Worm (Caenorhabditis elegans) whole organism, L1 larva: ENCODE measurements around the gene C33D3.5.

ENCODE experiments used
- C04F5.9 ChIP-seq: sonication (generic microtip); optimal IDR thresholded peaks from 2 replicates; lab custom pipeline; 2016; ENCODE audit warnings: missing genetic modification characterization, missing compliant biosample characterization
- C34B4.2 ChIP-seq: sonication (generic microtip); optimal IDR thresholded peaks from 2 replicates; lab custom pipeline; 2017; ENCODE audit warnings: mild to moderate bottlenecking, missing genetic modification characterization, missing compliant biosample characterization
- Y116A8C.19 ChIP-seq: sonication (generic microtip); optimal IDR thresholded peaks from 2 replicates; lab custom pipeline; 2016; ENCODE audit warnings: missing compliant biosample characterization, missing genetic modification characterization, borderline replicate concordance
- aly-2 ChIP-seq: fragments of 150-350 bp; optimal IDR thresholded peaks from 2 replicates; lab custom pipeline; 2014; ENCODE audit warnings: missing biosample characterization, missing genetic modification characterization
- dpl-1 ChIP-seq, 3 experiments: fragments of 150-350 bp in 2 of 3; sonication (generic microtip) in 1 of 3; optimal IDR thresholded peaks; 2 replicates each; lab custom pipeline; 2014 to 2017; ENCODE audit warnings: missing biosample characterization in 3 of 3, missing genetic modification characterization in 3 of 3, missing genetic modification reagents in 3 of 3
- dsc-1 ChIP-seq: sonication (generic microtip); optimal IDR thresholded peaks from 2 replicates; lab custom pipeline; 2016; ENCODE audit warnings: mild to moderate bottlenecking, missing genetic modification characterization, missing compliant biosample characterization
- efl-1 ChIP-seq, 4 experiments: fragments of 150-350 bp; optimal IDR thresholded peaks in 3 of 4; peaks in 1 of 4; 1 replicate in 1 of 4; 2 replicates in 3 of 4; lab custom pipeline; 2014; ENCODE audit warnings: missing biosample characterization in 2 of 4, missing genetic modification characterization in 2 of 4, missing genetic modification reagents in 2 of 4
- efl-3 ChIP-seq: fragments of 200-800 bp; sonication (Bioruptor generic); optimal IDR thresholded peaks from 2 replicates; lab custom pipeline; 2018; ENCODE audit warnings: mild to moderate bottlenecking, missing genetic modification characterization, missing compliant biosample characterization
- egl-13 ChIP-seq: sonication (generic microtip); optimal IDR thresholded peaks from 2 replicates; lab custom pipeline; 2016; ENCODE audit warnings: missing genotype, missing genetic modification reagents, missing genetic modification characterization, missing compliant biosample characterization
- egl-27 ChIP-seq, 2 experiments: fragments of 150-350 bp in 1 of 2; sonication (generic microtip); optimal IDR thresholded peaks; 3 replicates each; lab custom pipeline; 2017 to 2018; ENCODE audit warnings: missing biosample characterization in 2 of 2, missing genetic modification characterization in 2 of 2, missing genetic modification reagents in 2 of 2
- elt-2 ChIP-seq: sonication (generic microtip); optimal IDR thresholded peaks from 2 replicates; lab custom pipeline; 2016; ENCODE audit warnings: missing genetic modification characterization, mild to moderate bottlenecking, inconsistent platforms, missing compliant biosample characterization, missing genetic modification reagents
- fkh-10 ChIP-seq: sonication (generic microtip); optimal IDR thresholded peaks from 2 replicates; lab custom pipeline; 2017; ENCODE audit warnings: missing biosample characterization, missing genetic modification reagents, missing genetic modification characterization
- fkh-4 ChIP-seq: sonication (generic microtip); optimal IDR thresholded peaks from 2 replicates; lab custom pipeline; 2016; ENCODE audit warnings: missing compliant biosample characterization, missing genetic modification characterization, borderline replicate concordance
- fkh-8 ChIP-seq: sonication (generic microtip); optimal IDR thresholded peaks from 2 replicates; lab custom pipeline; 2016; ENCODE audit warnings: mild to moderate bottlenecking, missing genetic modification characterization, missing compliant biosample characterization
- fos-1 ChIP-seq: fragments of 150-350 bp; optimal IDR thresholded peaks from 2 replicates; lab custom pipeline; 2014; ENCODE audit warnings: missing biosample characterization, missing genetic modification characterization
- hpl-2 ChIP-seq: fragments of 150-350 bp; optimal IDR thresholded peaks from 2 replicates; lab custom pipeline; 2014; ENCODE audit warnings: missing biosample characterization, missing genetic modification reagents, missing genetic modification characterization
- irx-1 ChIP-seq: sonication (generic microtip); optimal IDR thresholded peaks from 2 replicates; lab custom pipeline; 2016; ENCODE audit warnings: missing genetic modification characterization, missing compliant biosample characterization
- jun-1 ChIP-seq: fragments of 150-350 bp; optimal IDR thresholded peaks from 2 replicates; lab custom pipeline; 2014; ENCODE audit warnings: missing biosample characterization, missing genetic modification reagents, missing genetic modification characterization
- lin-13 ChIP-seq: fragments of 150-350 bp; optimal IDR thresholded peaks from 2 replicates; lab custom pipeline; 2014; ENCODE audit warnings: missing biosample characterization, missing genetic modification reagents, missing genetic modification characterization
- lin-14 ChIP-seq: fragments of 200-800 bp; sonication (Bioruptor generic); optimal IDR thresholded peaks from 2 replicates; lab custom pipeline; 2018; ENCODE audit warnings: mild to moderate bottlenecking, missing genetic modification characterization, moderate library complexity, missing compliant biosample characterization
- lin-15B ChIP-seq: fragments of 150-350 bp; sonication (generic microtip); optimal IDR thresholded peaks from 3 replicates; lab custom pipeline; 2014; ENCODE audit warnings: missing biosample characterization, missing genetic modification characterization
- lin-35 ChIP-seq, 2 experiments: fragments of 150-350 bp; optimal IDR thresholded peaks; 2 replicates each; lab custom pipeline; 2014; ENCODE audit warnings: missing biosample characterization in 2 of 2, missing genetic modification characterization in 2 of 2, missing genetic modification reagents in 2 of 2
- lsy-2 ChIP-seq, 2 experiments: fragments of 150-350 bp; optimal IDR thresholded peaks; 2 replicates each; lab custom pipeline; 2014; ENCODE audit warnings: missing biosample characterization in 2 of 2, missing genetic modification characterization in 2 of 2
- mab-9 ChIP-seq: fragments of 200-800 bp; sonication (Bioruptor generic); IDR thresholded peaks from 2 replicates; pipeline ENCODE4 v1.3.6; 2022; ENCODE audit warnings: missing genetic modification reagents, missing genetic modification characterization, missing compliant biosample characterization
- mef-2 ChIP-seq: fragments of 150-350 bp; optimal IDR thresholded peaks from 2 replicates; lab custom pipeline; 2014; ENCODE audit warnings: missing biosample characterization, missing genetic modification characterization
- nhr-20 ChIP-seq: sonication (generic microtip); optimal IDR thresholded peaks from 2 replicates; lab custom pipeline; 2016; ENCODE audit warnings: mild to moderate bottlenecking, missing genetic modification characterization, missing compliant biosample characterization
- nhr-28 ChIP-seq: fragments of 150-350 bp; optimal IDR thresholded peaks from 2 replicates; lab custom pipeline; 2014; ENCODE audit warnings: missing biosample characterization, missing genetic modification characterization
- nhr-47 ChIP-seq: sonication (generic microtip); optimal IDR thresholded peaks from 2 replicates; lab custom pipeline; 2016; ENCODE audit warnings: mild to moderate bottlenecking, missing genetic modification characterization, moderate library complexity, missing compliant biosample characterization
- nhr-71 ChIP-seq: sonication (generic microtip); optimal IDR thresholded peaks from 2 replicates; lab custom pipeline; 2016; ENCODE audit warnings: mild to moderate bottlenecking, missing genetic modification characterization, moderate library complexity, missing compliant biosample characterization
- nhr-76 ChIP-seq: sonication (generic microtip); optimal IDR thresholded peaks from 2 replicates; lab custom pipeline; 2017; ENCODE audit warnings: missing biosample characterization, missing genetic modification characterization
- nhr-84 ChIP-seq: sonication (generic microtip); optimal IDR thresholded peaks from 2 replicates; lab custom pipeline; 2017; ENCODE audit warnings: missing biosample characterization, missing genetic modification characterization
- nhr-85 ChIP-seq: sonication (generic microtip); peaks from one replicate; lab custom pipeline; 2016; ENCODE audit warnings: missing genetic modification characterization, inconsistent platforms, missing compliant biosample characterization
- nhr-90 ChIP-seq: sonication (generic microtip); optimal IDR thresholded peaks from 2 replicates; lab custom pipeline; 2016; ENCODE audit warnings: mild to moderate bottlenecking, missing genetic modification characterization, missing compliant biosample characterization; ENCODE audit not compliant: poor library complexity
- pag-3 ChIP-seq: sonication (generic microtip); optimal IDR thresholded peaks from 2 replicates; lab custom pipeline; 2017; ENCODE audit warnings: missing genetic modification characterization, mild to moderate bottlenecking, missing compliant biosample characterization, antibody characterized with exemption, borderline replicate concordance; ENCODE audit not compliant: insufficient read depth
- snpc-4 ChIP-seq: fragments of 150-350 bp; optimal IDR thresholded peaks from 2 replicates; lab custom pipeline; 2014; ENCODE audit warnings: missing biosample characterization, missing genetic modification characterization
- snu-23 ChIP-seq: sonication (generic microtip); optimal IDR thresholded peaks from 2 replicates; lab custom pipeline; 2016; ENCODE audit warnings: missing genetic modification characterization, missing compliant biosample characterization
- sox-4 ChIP-seq: sonication (generic microtip); optimal IDR thresholded peaks from 2 replicates; lab custom pipeline; 2016; ENCODE audit warnings: missing genetic modification characterization, missing compliant biosample characterization
- sptf-1 ChIP-seq: fragments of 150-350 bp; optimal IDR thresholded peaks from 2 replicates; lab custom pipeline; 2014; ENCODE audit warnings: missing biosample characterization, missing genetic modification characterization
- swsn-7 ChIP-seq: sonication (generic microtip); optimal IDR thresholded peaks from 2 replicates; lab custom pipeline; 2016; ENCODE audit warnings: missing genetic modification characterization, missing compliant biosample characterization
- tbx-2 ChIP-seq: sonication (generic microtip); optimal IDR thresholded peaks from 2 replicates; lab custom pipeline; 2016; ENCODE audit warnings: missing genetic modification characterization, missing compliant biosample characterization
- unc-30 ChIP-seq: sonication (generic microtip); optimal IDR thresholded peaks from 2 replicates; lab custom pipeline; 2017; ENCODE audit warnings: missing biosample characterization, missing genetic modification characterization
- unc-62 ChIP-seq: fragments of 150-350 bp; optimal IDR thresholded peaks from 2 replicates; lab custom pipeline; 2014; ENCODE audit warnings: missing biosample characterization, missing genetic modification reagents, missing genetic modification characterization
- vab-15 ChIP-seq: sonication (generic microtip); optimal IDR thresholded peaks from 2 replicates; lab custom pipeline; 2017; ENCODE audit warnings: missing genotype, mild to moderate bottlenecking, missing genetic modification characterization, missing compliant biosample characterization
- xbp-1 ChIP-seq: sonication (generic microtip); optimal IDR thresholded peaks from 2 replicates; lab custom pipeline; 2016; ENCODE audit warnings: missing genetic modification characterization, missing compliant biosample characterization
- ztf-11 ChIP-seq, 2 experiments: sonication (generic microtip); optimal IDR thresholded peaks; 2 replicates each; lab custom pipeline; 2016 to 2017; ENCODE audit warnings: missing genetic modification characterization in 2 of 2, missing biosample characterization in 1 of 2, missing compliant biosample characterization in 1 of 2
- ztf-4 ChIP-seq: fragments of 150-350 bp; optimal IDR thresholded peaks from 2 replicates; lab custom pipeline; 2014; ENCODE audit warnings: missing biosample characterization, missing genetic modification characterization

The C33D3.5 gene

ce11 chrX:10491044-10491443 lies at the start of gene C33D3.5:
Gene C33D3.5 (plus strand): TSS chrX:10491344.
- TF ChIP-seq egl-13 (no peak), efl-1 (optimal IDR thresholded peaks at IDR 0.05; lab: Kevin White, UChicago) (no peak), efl-1 (GFP tag; optimal IDR thresholded peaks at IDR 0.05 in 1 of 2; lab: Kevin White, UChicago) (peak in 1 of 2 experiments; percentile 41), nhr-90 (no peak)
- TF ChIP-seq, all 84 proteins: peak for 1

- TF ChIP-seq efl-3 (GFP tag; lab: Kevin White, UChicago) (no peak), fkh-4 (tag; lab: Kevin White, UChicago) (no peak), swsn-7 (tag; lab: Kevin White, UChicago) (no peak), unc-30 (tag; lab: Kevin White, UChicago) (no peak), aly-2 (tag; lab: Kevin White, UChicago) (no peak), dsc-1 (tag; lab: Kevin White, UChicago) (no peak), xbp-1 (no peak)
Measured at ce11 chrX:10443836-10444235, 47.3 kb upstream of the C33D3.5 start, which contains the start of gene C39B10.3. Gene C39B10.3 (plus strand): TSS chrX:10444136.

- TF ChIP-seq jun-1 (tag; lab: Kevin White, UChicago) (no peak), nhr-28 (tag; lab: Kevin White, UChicago) (no peak), snpc-4 (tag; lab: Kevin White, UChicago) (no peak), tbx-2 (no peak)
Measured at ce11 chrX:10444705-10445104, 46.4 kb upstream of the C33D3.5 start, which contains the start of gene C39B10.4. Gene C39B10.4 (plus strand): TSS chrX:10445005.

ce11 chrX:10446982-10447381 lies 44.2 kb upstream of the C33D3.5 start, which contains the start of gene C39B10.5:
Gene C39B10.5 (plus strand): TSS chrX:10447343.
- TF ChIP-seq mef-2 (tag; lab: Kevin White, UChicago) (no peak), snpc-4 (tag; lab: Kevin White, UChicago) (no peak), lin-13 (GFP tag; lab: Kevin White, UChicago) (no peak), nhr-90 (no peak), nhr-84 (tag; lab: Kevin White, UChicago) (no peak), unc-62 (no peak), sptf-1 (tag; lab: Kevin White, UChicago) (no peak), pag-3 (no peak), ztf-11 (tag; optimal IDR thresholded peaks at IDR 0.05; lab: Kevin White, UChicago) (no peak), nhr-20 (tag; lab: Kevin White, UChicago) (no peak), egl-13 (no peak), nhr-85 (tag; lab: Kevin White, UChicago) (no peak), nhr-71 (peak; percentile 35), elt-2 (tag; lab: Kevin White, UChicago) (no peak), jun-1 (tag; lab: Kevin White, UChicago) (no peak), fos-1 (no peak), vab-15 (tag; lab: Kevin White, UChicago) (no peak), fkh-10 (no peak), snu-23 (GFP tag; lab: Kevin White, UChicago) (no peak), lin-35 (GFP tag; optimal IDR thresholded peaks at IDR 0.05; lab: Kevin White, UChicago) (no peak), lin-14 (GFP tag; lab: Kevin White, UChicago) (no peak), fkh-4 (tag; lab: Kevin White, UChicago) (no peak), hpl-2 (no peak), lsy-2 (tag; optimal IDR thresholded peaks at IDR 0.05; lab: Kevin White, UChicago) (peak; percentile 47 to 51), egl-27 (tag; optimal IDR thresholded peaks at IDR 0.05; lab: Kevin White, UChicago) (no peak), Y116A8C.19 (tag; lab: Kevin White, UChicago) (no peak), sox-4 (tag; lab: Kevin White, UChicago) (peak; percentile 41), nhr-47 (tag; lab: Kevin White, UChicago) (peak; percentile 18), lin-15B (tag; lab: Kevin White, UChicago) (no peak), dpl-1 (GFP tag; optimal IDR thresholded peaks at IDR 0.05; lab: Kevin White, UChicago) (no peak), fkh-8 (tag; lab: Kevin White, UChicago) (peak; percentile 80), C34B4.2 (tag; lab: Kevin White, UChicago) (no peak), nhr-76 (tag; lab: Kevin White, UChicago) (no peak), mab-9 (no peak), C04F5.9 (tag; lab: Kevin White, UChicago) (no peak), dsc-1 (tag; lab: Kevin White, UChicago) (no peak), ztf-4 (no peak), irx-1 (tag; lab: Kevin White, UChicago) (no peak), swsn-7 (tag; lab: Kevin White, UChicago) (no peak)
